Worm (Caenorhabditis elegans) whole organism, L3 larva: ENCODE results near the gene tofu-7.

Experiments used
- R02D3.7 ChIP-seq: fragments of 150-350 bp; optimal IDR thresholded peaks from 2 replicates; lab custom pipeline; 2014; ENCODE audit warnings: missing biosample characterization, missing genetic modification characterization
- aly-2 ChIP-seq: fragments of 150-350 bp; optimal IDR thresholded peaks from 2 replicates; lab custom pipeline; 2014; ENCODE audit warnings: missing biosample characterization, missing genetic modification characterization
- ama-1 ChIP-seq: fragments of 150-350 bp; optimal IDR thresholded peaks from 2 replicates; lab custom pipeline; 2018
- ceh-16 ChIP-seq: sonication (generic microtip); optimal IDR thresholded peaks from 2 replicates; lab custom pipeline; 2017; ENCODE audit warnings: missing biosample characterization, missing genetic modification characterization
- daf-12 ChIP-seq: fragments of 150-350 bp; optimal IDR thresholded peaks from 2 replicates; lab custom pipeline; 2014; ENCODE audit warnings: missing biosample characterization, missing genetic modification reagents, missing genetic modification characterization
- egl-5 ChIP-seq: fragments of 150-350 bp; optimal IDR thresholded peaks from 2 replicates; lab custom pipeline; 2017; ENCODE audit warnings: missing biosample characterization, missing genetic modification reagents, missing genetic modification characterization, inconsistent platforms
- elt-1 ChIP-seq: fragments of 150-350 bp; optimal IDR thresholded peaks from 2 replicates; lab custom pipeline; 2014; ENCODE audit warnings: missing biosample characterization, missing genetic modification characterization
- elt-2 ChIP-seq: sonication (generic microtip); optimal IDR thresholded peaks from 2 replicates; lab custom pipeline; 2016; ENCODE audit warnings: missing genetic modification reagents, mild to moderate bottlenecking, missing genetic modification characterization, missing compliant biosample characterization
- eor-1 ChIP-seq, 2 experiments: fragments of 150-350 bp; optimal IDR thresholded peaks; 2 replicates each; lab custom pipeline; 2014 to 2018; ENCODE audit warnings: missing biosample characterization in 2 of 2, missing genetic modification characterization in 2 of 2
- fkh-2 ChIP-seq: fragments of 150-350 bp; optimal IDR thresholded peaks from 2 replicates; lab custom pipeline; 2014; ENCODE audit warnings: missing biosample characterization, missing genetic modification reagents, missing genetic modification characterization
- fos-1 ChIP-seq: fragments of 150-350 bp; optimal IDR thresholded peaks from 2 replicates; lab custom pipeline; 2014; ENCODE audit warnings: missing biosample characterization, missing genetic modification characterization
- hmg-11 ChIP-seq: sonication (generic microtip); optimal IDR thresholded peaks from 2 replicates; lab custom pipeline; 2016; ENCODE audit warnings: missing genetic modification characterization, missing compliant biosample characterization
- lin-15B ChIP-seq: fragments of 150-350 bp; optimal IDR thresholded peaks from 2 replicates; lab custom pipeline; 2014; ENCODE audit warnings: missing biosample characterization, missing genetic modification characterization
- lin-39 ChIP-seq: fragments of 150-350 bp; optimal IDR thresholded peaks from 2 replicates; lab custom pipeline; 2018; ENCODE audit warnings: missing biosample characterization, missing genetic modification reagents, missing genetic modification characterization
- mdl-1 ChIP-seq: fragments of 150-350 bp; optimal IDR thresholded peaks from 2 replicates; lab custom pipeline; 2014; ENCODE audit warnings: missing biosample characterization, missing genetic modification characterization
- mml-1 ChIP-seq: fragments of 150-350 bp; sonication (generic microtip); optimal IDR thresholded peaks from 3 replicates; lab custom pipeline; 2014; ENCODE audit warnings: missing biosample characterization, missing genetic modification characterization
- nfya-1 ChIP-seq: sonication (generic microtip); optimal IDR thresholded peaks from 2 replicates; lab custom pipeline; 2017; ENCODE audit warnings: missing genetic modification characterization, mild to moderate bottlenecking, missing compliant biosample characterization, antibody characterized with exemption, moderate library complexity; ENCODE audit not compliant: insufficient read depth
- nhr-11 ChIP-seq: fragments of 150-350 bp; optimal IDR thresholded peaks from 2 replicates; lab custom pipeline; 2014; ENCODE audit warnings: missing biosample characterization, missing genetic modification characterization
- nhr-12 ChIP-seq: fragments of 150-350 bp; optimal IDR thresholded peaks from 2 replicates; lab custom pipeline; 2014; ENCODE audit warnings: missing biosample characterization, missing genetic modification characterization
- nhr-23 ChIP-seq: fragments of 150-350 bp; optimal IDR thresholded peaks from 2 replicates; lab custom pipeline; 2014; ENCODE audit warnings: missing biosample characterization, missing genetic modification reagents, missing genetic modification characterization
- nhr-25 ChIP-seq: sonication (generic microtip); optimal IDR thresholded peaks from 2 replicates; lab custom pipeline; 2017; ENCODE audit warnings: missing biosample characterization, missing genetic modification characterization
- nhr-28 ChIP-seq: fragments of 150-350 bp; optimal IDR thresholded peaks from 2 replicates; lab custom pipeline; 2014; ENCODE audit warnings: missing biosample characterization, missing genetic modification characterization
- nhr-43 ChIP-seq: sonication (generic microtip); optimal IDR thresholded peaks from 2 replicates; lab custom pipeline; 2016; ENCODE audit warnings: mild to moderate bottlenecking, missing genetic modification characterization, missing compliant biosample characterization; ENCODE audit not compliant: poor library complexity, severe bottlenecking
- nhr-67 ChIP-seq: fragments of 150-350 bp; optimal IDR thresholded peaks from 2 replicates; lab custom pipeline; 2014; ENCODE audit warnings: missing biosample characterization, missing genetic modification characterization
- nhr-76 ChIP-seq: fragments of 150-350 bp; sonication (generic microtip); optimal IDR thresholded peaks from 5 replicates; lab custom pipeline; 2014; ENCODE audit warnings: missing biosample characterization, missing genetic modification characterization
- pha-4 ChIP-seq: fragments of 150-350 bp; optimal IDR thresholded peaks from 2 replicates; lab custom pipeline; 2014; ENCODE audit warnings: missing biosample characterization, missing genetic modification reagents, missing genetic modification characterization
- pqm-1 ChIP-seq: fragments of 150-350 bp; optimal IDR thresholded peaks from 2 replicates; lab custom pipeline; 2017; ENCODE audit warnings: missing biosample characterization, missing genetic modification characterization, inconsistent platforms
- sea-2 ChIP-seq: fragments of 150-350 bp; sonication (generic microtip); optimal IDR thresholded peaks from 4 replicates; lab custom pipeline; 2014; ENCODE audit warnings: missing biosample characterization, missing genetic modification reagents, missing genetic modification characterization
- skn-1 ChIP-seq: fragments of 150-350 bp; optimal IDR thresholded peaks from 2 replicates; lab custom pipeline; 2014; ENCODE audit warnings: missing biosample characterization, missing genetic modification characterization
- snpc-4 ChIP-seq: fragments of 150-350 bp; optimal IDR thresholded peaks from 2 replicates; lab custom pipeline; 2014; ENCODE audit warnings: missing biosample characterization, missing genetic modification characterization
- tbx-2 ChIP-seq: sonication (generic microtip); optimal IDR thresholded peaks from 2 replicates; lab custom pipeline; 2016; ENCODE audit warnings: mild to moderate bottlenecking, missing genetic modification characterization, missing compliant biosample characterization
- unc-39 ChIP-seq: sonication (generic microtip); optimal IDR thresholded peaks from 4 replicates; lab custom pipeline; 2017; ENCODE audit warnings: missing biosample characterization, missing genetic modification characterization
- unc-62 ChIP-seq: fragments of 150-350 bp; sonication (generic microtip); optimal IDR thresholded peaks from 4 replicates; lab custom pipeline; 2014; ENCODE audit warnings: missing biosample characterization, missing genetic modification reagents, missing genetic modification characterization
- zag-1 ChIP-seq: fragments of 150-350 bp; optimal IDR thresholded peaks from 2 replicates; lab custom pipeline; 2014; ENCODE audit warnings: missing biosample characterization, missing genetic modification characterization
- ztf-11 ChIP-seq: fragments of 150-350 bp; optimal IDR thresholded peaks from 2 replicates; lab custom pipeline; 2014; ENCODE audit warnings: missing biosample characterization, missing genetic modification characterization
- ztf-4 ChIP-seq: fragments of 150-350 bp; optimal IDR thresholded peaks from 2 replicates; lab custom pipeline; 2014; ENCODE audit warnings: missing biosample characterization, missing genetic modification characterization

tofu-7 gene

ce11 chrIII:7068520-7069113 is 16.2 kb downstream of the tofu-7 start, which contains the start of the genes ubc-18 and R01H2.8:
Gene ubc-18, minus strand, starts transcription at chrIII:7068570.
Gene R01H2.8, plus strand, starts transcription at chrIII:7069063.
- TF ChIP-seq nfya-1 (tag; lab: Kevin White, UChicago) (peak; percentile 46), pha-4 (peak; percentile 69), unc-62 (GFP tag; lab: Kevin White, UChicago) (no peak), nhr-25 (tag; lab: Kevin White, UChicago) (no peak), tbx-2 (no peak), elt-1 (tag; lab: Kevin White, UChicago) (no peak), snpc-4 (peak; percentile 32), nhr-28 (tag; lab: Kevin White, UChicago) (no peak), hmg-11 (tag; lab: Kevin White, UChicago) (peak; percentile 55), aly-2 (tag; lab: Kevin White, UChicago) (no peak), sea-2 (no peak), lin-15B (tag; lab: Kevin White, UChicago) (peak; percentile 52), pqm-1 (tag; lab: Kevin White, UChicago) (no peak), nhr-23 (tag; lab: Kevin White, UChicago) (peak; percentile 25), fkh-2 (no peak), nhr-11 (no peak)

ce11 chrIII:7067385-7067896 is 17.4 kb downstream of the tofu-7 start, which contains the start of gene ger-1:
Gene ger-1, minus strand, starts transcription at chrIII:7067477.
- TF ChIP-seq egl-5 (tag; lab: Kevin White, UChicago) (no peak), aly-2 (tag; lab: Kevin White, UChicago) (no peak), elt-2 (peak; percentile 23), ama-1 (no peak), R02D3.7 (tag; lab: Kevin White, UChicago) (no peak), nhr-23 (tag; lab: Kevin White, UChicago) (no peak), nhr-25 (tag; lab: Kevin White, UChicago) (no peak), ceh-16 (tag; lab: Kevin White, UChicago) (no peak)

DNA sequence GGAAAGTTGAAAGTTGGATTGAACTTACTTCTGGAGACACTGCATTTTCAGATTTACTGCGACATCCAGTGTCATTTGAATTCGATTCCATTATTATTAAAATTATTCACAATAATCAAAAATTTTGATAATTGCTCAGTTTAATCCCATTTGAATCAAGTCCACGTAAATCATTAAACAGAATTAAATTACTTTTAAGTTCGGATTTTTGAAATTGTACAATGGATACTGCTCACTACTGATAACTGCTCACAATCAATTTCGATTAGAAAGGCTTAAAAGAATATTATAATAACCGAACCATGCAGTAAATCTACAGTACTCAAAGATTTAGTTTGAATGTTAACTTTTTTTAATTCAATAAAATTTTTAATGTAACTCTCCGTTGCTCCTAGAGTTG is 20.6 kb downstream of the tofu-7 start, which contains the start of gene R01H2.4:
Gene R01H2.4 (minus strand): TSS at position 101 of the 400 bp plus-strand sequence.
- no peak for TF ChIP-seq unc-39 (tag; lab: Kevin White, UChicago)
- no peak for TF ChIP-seq unc-62 (GFP tag; lab: Kevin White, UChicago)
- no peak for TF ChIP-seq elt-1 (tag; lab: Kevin White, UChicago)
- TF ChIP-seq daf-12 (tag; lab: Kevin White, UChicago): no peak
- no peak for TF ChIP-seq nhr-12 (tag; lab: Kevin White, UChicago)
- TF ChIP-seq nhr-28 (tag; lab: Kevin White, UChicago): no peak
- TF ChIP-seq skn-1 (tag; lab: Kevin White, UChicago): no peak
- TF ChIP-seq tbx-2: no peak
- no peak for TF ChIP-seq nhr-23 (tag; lab: Kevin White, UChicago)
- TF ChIP-seq zag-1: no peak
- TF ChIP-seq eor-1 (tag; optimal IDR thresholded peaks at IDR 0.05; lab: Kevin White, UChicago): no peak
- TF ChIP-seq nhr-76 (tag; lab: Kevin White, UChicago): no peak
- no peak for TF ChIP-seq mml-1 (tag; lab: Kevin White, UChicago)
- TF ChIP-seq ztf-4: no peak
- no peak for TF ChIP-seq ztf-11 (tag; lab: Kevin White, UChicago)
- TF ChIP-seq lin-39 (tag; lab: Kevin White, UChicago): no peak
- TF ChIP-seq fos-1: no peak
- TF ChIP-seq sea-2: no peak
- no peak for TF ChIP-seq egl-5 (tag; lab: Kevin White, UChicago)
- no peak for TF ChIP-seq ama-1

DNA sequence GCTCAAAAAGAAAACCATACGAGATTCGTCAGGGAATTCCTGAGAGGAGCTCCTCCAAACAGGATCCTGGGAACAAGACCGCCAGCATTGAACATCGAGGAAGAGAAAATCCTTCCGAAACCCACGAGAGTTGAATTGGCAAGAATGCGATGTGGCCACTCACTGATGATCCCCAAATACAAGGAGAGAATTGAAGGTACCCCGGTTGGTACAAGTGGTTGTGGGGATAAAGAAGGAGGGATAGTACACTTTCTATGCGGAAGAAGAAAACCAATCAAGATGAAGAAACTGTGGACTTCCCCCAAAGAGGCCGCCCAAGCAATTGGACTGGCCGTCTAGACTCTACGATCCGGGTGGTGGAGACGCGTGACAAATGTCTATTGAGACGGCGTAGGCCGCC is 21.8 kb downstream of the tofu-7 start:
- no peak for TF ChIP-seq unc-62 (GFP tag; lab: Kevin White, UChicago)
- TF ChIP-seq pha-4: no peak
- no peak for TF ChIP-seq tbx-2

ce11 chrIII:7062580-7062979 is 22.2 kb downstream of the tofu-7 start, which contains the start of gene R01H2.1:
Gene R01H2.1, plus strand, starts transcription at chrIII:7062880.
- TF ChIP-seq elt-2: no peak
- no peak for TF ChIP-seq nhr-67 (tag; lab: Kevin White, UChicago)
- no peak for TF ChIP-seq nhr-43 (tag; lab: Kevin White, UChicago)
- no peak for TF ChIP-seq ztf-4
- no peak for TF ChIP-seq nhr-25 (tag; lab: Kevin White, UChicago)
- no peak for TF ChIP-seq fkh-2
- no peak for TF ChIP-seq R02D3.7 (tag; lab: Kevin White, UChicago)
- no peak for TF ChIP-seq elt-1 (tag; lab: Kevin White, UChicago)
- no peak for TF ChIP-seq skn-1 (tag; lab: Kevin White, UChicago)
- no peak for TF ChIP-seq egl-5 (tag; lab: Kevin White, UChicago)
- TF ChIP-seq snpc-4: no peak
- no peak for TF ChIP-seq mdl-1 (tag; lab: Kevin White, UChicago)
- TF ChIP-seq, all 47 proteins: peak for 0
